Worm (Caenorhabditis elegans) whole organism, L3 larva: ENCODE measurements around the gene F16G10.2.

Source experiments
- aly-2 ChIP-seq: fragments of 150-350 bp; optimal IDR thresholded peaks from 2 replicates; lab custom pipeline; 2014; ENCODE audit warnings: missing biosample characterization, missing genetic modification characterization
- ama-1 ChIP-seq: fragments of 150-350 bp; optimal IDR thresholded peaks from 2 replicates; lab custom pipeline; 2018
- ceh-16 ChIP-seq: sonication (generic microtip); optimal IDR thresholded peaks from 2 replicates; lab custom pipeline; 2017; ENCODE audit warnings: missing biosample characterization, missing genetic modification characterization
- ceh-82 ChIP-seq: fragments of 150-350 bp; optimal IDR thresholded peaks from 2 replicates; lab custom pipeline; 2014; ENCODE audit warnings: missing biosample characterization, missing genetic modification characterization
- daf-12 ChIP-seq: fragments of 150-350 bp; optimal IDR thresholded peaks from 2 replicates; lab custom pipeline; 2014; ENCODE audit warnings: missing biosample characterization, missing genetic modification reagents, missing genetic modification characterization
- egl-27 ChIP-seq: sonication (generic microtip); optimal IDR thresholded peaks from 4 replicates; lab custom pipeline; 2017; ENCODE audit warnings: missing biosample characterization, missing genetic modification reagents, missing genetic modification characterization
- elt-2 ChIP-seq: sonication (generic microtip); optimal IDR thresholded peaks from 2 replicates; lab custom pipeline; 2016; ENCODE audit warnings: missing genetic modification reagents, mild to moderate bottlenecking, missing genetic modification characterization, missing compliant biosample characterization
- elt-3 ChIP-seq, 3 experiments: fragments of 150-350 bp in 1 of 3; sonication (generic microtip) in 2 of 3; optimal IDR thresholded peaks; 2 replicates in 2 of 3; 4 replicates in 1 of 3; lab custom pipeline; 2014 to 2017; ENCODE audit warnings: missing biosample characterization in 3 of 3, missing genetic modification characterization in 3 of 3
- eor-1 ChIP-seq, 2 experiments: fragments of 150-350 bp; optimal IDR thresholded peaks; 2 replicates each; lab custom pipeline; 2014 to 2018; ENCODE audit warnings: missing biosample characterization in 2 of 2, missing genetic modification characterization in 2 of 2
- fkh-10 ChIP-seq: sonication (generic microtip); optimal IDR thresholded peaks from 2 replicates; lab custom pipeline; 2017; ENCODE audit warnings: missing biosample characterization, missing genetic modification reagents, missing genetic modification characterization
- fkh-2 ChIP-seq: fragments of 150-350 bp; optimal IDR thresholded peaks from 2 replicates; lab custom pipeline; 2014; ENCODE audit warnings: missing biosample characterization, missing genetic modification reagents, missing genetic modification characterization
- fos-1 ChIP-seq: fragments of 150-350 bp; optimal IDR thresholded peaks from 2 replicates; lab custom pipeline; 2014; ENCODE audit warnings: missing biosample characterization, missing genetic modification characterization
- hmg-11 ChIP-seq: sonication (generic microtip); optimal IDR thresholded peaks from 2 replicates; lab custom pipeline; 2016; ENCODE audit warnings: missing genetic modification characterization, missing compliant biosample characterization
- jun-1 ChIP-seq: fragments of 150-350 bp; optimal IDR thresholded peaks from 2 replicates; lab custom pipeline; 2014; ENCODE audit warnings: missing biosample characterization, missing genetic modification reagents, missing genetic modification characterization
- lin-39 ChIP-seq: fragments of 150-350 bp; optimal IDR thresholded peaks from 2 replicates; lab custom pipeline; 2018; ENCODE audit warnings: missing biosample characterization, missing genetic modification reagents, missing genetic modification characterization
- mdl-1 ChIP-seq: fragments of 150-350 bp; optimal IDR thresholded peaks from 2 replicates; lab custom pipeline; 2014; ENCODE audit warnings: missing biosample characterization, missing genetic modification characterization
- mml-1 ChIP-seq: fragments of 150-350 bp; sonication (generic microtip); optimal IDR thresholded peaks from 3 replicates; lab custom pipeline; 2014; ENCODE audit warnings: missing biosample characterization, missing genetic modification characterization
- nfya-1 ChIP-seq: sonication (generic microtip); optimal IDR thresholded peaks from 2 replicates; lab custom pipeline; 2017; ENCODE audit warnings: missing genetic modification characterization, mild to moderate bottlenecking, missing compliant biosample characterization, antibody characterized with exemption, moderate library complexity; ENCODE audit not compliant: insufficient read depth
- nhr-11 ChIP-seq: fragments of 150-350 bp; optimal IDR thresholded peaks from 2 replicates; lab custom pipeline; 2014; ENCODE audit warnings: missing biosample characterization, missing genetic modification characterization
- nhr-23 ChIP-seq: fragments of 150-350 bp; optimal IDR thresholded peaks from 2 replicates; lab custom pipeline; 2014; ENCODE audit warnings: missing biosample characterization, missing genetic modification reagents, missing genetic modification characterization
- nhr-237 ChIP-seq: fragments of 150-350 bp; optimal IDR thresholded peaks from 2 replicates; lab custom pipeline; 2014; ENCODE audit warnings: missing biosample characterization, missing genetic modification characterization
- nhr-25 ChIP-seq: sonication (generic microtip); optimal IDR thresholded peaks from 2 replicates; lab custom pipeline; 2017; ENCODE audit warnings: missing biosample characterization, missing genetic modification characterization
- nhr-43 ChIP-seq: sonication (generic microtip); optimal IDR thresholded peaks from 2 replicates; lab custom pipeline; 2016; ENCODE audit warnings: mild to moderate bottlenecking, missing genetic modification characterization, missing compliant biosample characterization; ENCODE audit not compliant: poor library complexity, severe bottlenecking
- nhr-76 ChIP-seq: fragments of 150-350 bp; sonication (generic microtip); optimal IDR thresholded peaks from 5 replicates; lab custom pipeline; 2014; ENCODE audit warnings: missing biosample characterization, missing genetic modification characterization
- nhr-77 ChIP-seq: fragments of 150-350 bp; optimal IDR thresholded peaks from 2 replicates; lab custom pipeline; 2014; ENCODE audit warnings: missing biosample characterization, missing genetic modification characterization
- pha-4 ChIP-seq: fragments of 150-350 bp; optimal IDR thresholded peaks from 2 replicates; lab custom pipeline; 2014; ENCODE audit warnings: missing biosample characterization, missing genetic modification reagents, missing genetic modification characterization
- pqm-1 ChIP-seq: fragments of 150-350 bp; optimal IDR thresholded peaks from 2 replicates; lab custom pipeline; 2017; ENCODE audit warnings: missing biosample characterization, missing genetic modification characterization, inconsistent platforms
- sea-2 ChIP-seq: fragments of 150-350 bp; sonication (generic microtip); optimal IDR thresholded peaks from 4 replicates; lab custom pipeline; 2014; ENCODE audit warnings: missing biosample characterization, missing genetic modification reagents, missing genetic modification characterization
- snpc-4 ChIP-seq: fragments of 150-350 bp; optimal IDR thresholded peaks from 2 replicates; lab custom pipeline; 2014; ENCODE audit warnings: missing biosample characterization, missing genetic modification characterization
- tbx-2 ChIP-seq: sonication (generic microtip); optimal IDR thresholded peaks from 2 replicates; lab custom pipeline; 2016; ENCODE audit warnings: mild to moderate bottlenecking, missing genetic modification characterization, missing compliant biosample characterization
- unc-39 ChIP-seq: sonication (generic microtip); optimal IDR thresholded peaks from 4 replicates; lab custom pipeline; 2017; ENCODE audit warnings: missing biosample characterization, missing genetic modification characterization
- unc-62 ChIP-seq: fragments of 150-350 bp; sonication (generic microtip); optimal IDR thresholded peaks from 4 replicates; lab custom pipeline; 2014; ENCODE audit warnings: missing biosample characterization, missing genetic modification reagents, missing genetic modification characterization
- zag-1 ChIP-seq: fragments of 150-350 bp; optimal IDR thresholded peaks from 2 replicates; lab custom pipeline; 2014; ENCODE audit warnings: missing biosample characterization, missing genetic modification characterization
- ztf-11 ChIP-seq: fragments of 150-350 bp; optimal IDR thresholded peaks from 2 replicates; lab custom pipeline; 2014; ENCODE audit warnings: missing biosample characterization, missing genetic modification characterization
- ztf-4 ChIP-seq: fragments of 150-350 bp; optimal IDR thresholded peaks from 2 replicates; lab custom pipeline; 2014; ENCODE audit warnings: missing biosample characterization, missing genetic modification characterization

The F16G10.2 gene

DNA sequence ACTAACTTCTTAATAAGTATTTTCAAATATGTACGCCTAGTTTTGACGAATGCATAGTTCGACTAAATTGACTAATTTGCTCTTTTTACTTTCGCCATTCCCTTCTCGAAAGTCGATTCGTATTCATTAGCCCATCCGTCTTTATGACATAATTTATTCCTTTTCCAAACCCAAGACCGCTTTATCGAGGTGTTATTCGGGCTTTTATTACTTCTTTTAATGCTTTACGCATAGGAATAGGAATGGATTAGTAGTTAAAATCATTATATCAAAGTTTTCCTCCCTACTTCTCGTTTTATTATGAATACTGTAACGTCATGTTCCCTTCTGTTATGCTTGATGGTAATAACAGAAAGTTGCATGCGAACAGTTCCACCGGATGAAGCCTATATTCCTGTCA lies at the start of gene F16G10.2:
TSS of gene F16G10.2 (plus strand) at position 301 of the 400 bp plus-strand sequence.
- TF ChIP-seq eor-1 (tag; optimal IDR thresholded peaks at IDR 0.05; lab: Kevin White, UChicago), result no peak
- TF ChIP-seq hmg-11, result no peak
- no peak for TF ChIP-seq ceh-16 (tag; lab: Kevin White, UChicago)

DNA sequence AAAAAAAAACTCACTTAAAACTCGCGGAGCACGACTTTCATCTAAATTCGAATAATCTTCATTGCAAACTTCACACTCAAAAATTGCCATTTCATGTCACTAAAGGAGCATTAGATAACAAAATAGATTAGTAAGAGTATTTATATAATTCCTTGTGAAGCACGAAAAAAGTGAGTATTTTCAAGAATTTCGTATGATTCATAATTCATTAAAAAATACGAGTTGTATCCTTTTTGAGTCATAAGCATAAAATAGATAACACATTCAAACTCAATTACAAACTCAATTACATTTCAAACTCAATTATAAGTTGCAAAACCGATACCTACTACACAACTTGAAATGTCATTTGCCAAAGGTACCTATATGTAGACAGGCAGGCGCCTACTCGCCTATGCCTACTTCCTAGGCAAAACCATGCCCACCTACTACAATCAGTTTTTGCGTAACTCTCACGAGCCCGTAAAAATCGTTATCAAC lies 46.1 kb upstream of the F16G10.2 start, which contains the start of the genes ZK1240.8 and ZK1240.1:
TSS of gene ZK1240.8 (minus strand) at position 101 of the 480 bp plus-strand sequence.
TSS of gene ZK1240.1 (plus strand) at position 430 of the 480 bp plus-strand sequence.
- TF ChIP-seq snpc-4 (tag; lab: Kevin White, UChicago) (no peak), jun-1 (tag; lab: Kevin White, UChicago) (no peak), ceh-82 (tag; lab: Kevin White, UChicago) (no peak), ztf-11 (no peak), nhr-25 (tag; lab: Kevin White, UChicago) (no peak), nhr-23 (no peak), egl-27 (tag; lab: Kevin White, UChicago) (no peak), ceh-16 (tag; lab: Kevin White, UChicago) (no peak), pqm-1 (tag; lab: Kevin White, UChicago) (no peak), ama-1 (lab: Kevin White, UChicago) (no peak), lin-39 (no peak), sea-2 (no peak), nhr-77 (tag; lab: Kevin White, UChicago) (no peak), nfya-1 (tag; lab: Kevin White, UChicago) (no peak), aly-2 (tag; lab: Kevin White, UChicago) (no peak), nhr-76 (tag; lab: Kevin White, UChicago) (no peak), ztf-4 (no peak), pha-4 (tag; lab: Kevin White, UChicago) (no peak), elt-3 (tag; optimal IDR thresholded peaks at IDR 0.05; lab: Kevin White, UChicago) (no peak)

DNA sequence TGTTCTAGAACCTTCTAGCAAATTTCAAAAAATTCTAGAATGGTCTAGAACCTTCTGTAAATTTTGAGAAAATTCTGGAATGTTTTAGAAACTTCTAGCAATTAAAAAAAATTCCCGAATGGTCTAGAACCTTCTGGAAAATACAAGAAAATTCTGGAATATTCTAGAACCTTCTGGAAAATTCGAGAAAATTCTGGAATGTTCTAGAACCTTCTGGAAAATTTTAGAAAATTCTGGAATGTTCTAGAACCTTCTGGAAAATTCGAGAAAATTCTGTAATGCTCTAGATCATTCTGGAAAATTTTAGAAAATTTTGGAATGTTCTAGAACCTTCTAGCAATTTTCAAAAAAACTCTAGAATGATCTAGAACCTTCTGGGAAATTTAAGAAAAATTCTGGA lies 44.6 kb upstream of the F16G10.2 start:
- TF ChIP-seq mdl-1 (tag; lab: Kevin White, UChicago), result no peak
- TF ChIP-seq elt-2, result no peak
- TF ChIP-seq mml-1, result no peak
- TF ChIP-seq unc-39 (tag; lab: Kevin White, UChicago), result no peak
- no peak for TF ChIP-seq fos-1 (tag; lab: Kevin White, UChicago)
- no peak for TF ChIP-seq tbx-2
- TF ChIP-seq fkh-2 (tag; lab: Kevin White, UChicago), result no peak
- TF ChIP-seq jun-1 (tag; lab: Kevin White, UChicago), result no peak
- TF ChIP-seq ama-1 (lab: Kevin White, UChicago), result no peak
- TF ChIP-seq zag-1 (tag; lab: Kevin White, UChicago), result no peak
- no peak for TF ChIP-seq ztf-11
- no peak for TF ChIP-seq nhr-11 (tag; lab: Kevin White, UChicago)
- no peak for TF ChIP-seq ceh-16 (tag; lab: Kevin White, UChicago)
- no peak for TF ChIP-seq daf-12 (tag; lab: Kevin White, UChicago)
- no peak for TF ChIP-seq elt-3 (tag; optimal IDR thresholded peaks at IDR 0.05; lab: Kevin White, UChicago)
- TF ChIP-seq sea-2, result no peak
- no peak for TF ChIP-seq fkh-10
- TF ChIP-seq nhr-237 (tag; lab: Kevin White, UChicago), result no peak
- no peak for TF ChIP-seq ceh-82 (tag; lab: Kevin White, UChicago)
- TF ChIP-seq ztf-4, result no peak
- TF ChIP-seq, all 47 proteins: peak for 0

DNA sequence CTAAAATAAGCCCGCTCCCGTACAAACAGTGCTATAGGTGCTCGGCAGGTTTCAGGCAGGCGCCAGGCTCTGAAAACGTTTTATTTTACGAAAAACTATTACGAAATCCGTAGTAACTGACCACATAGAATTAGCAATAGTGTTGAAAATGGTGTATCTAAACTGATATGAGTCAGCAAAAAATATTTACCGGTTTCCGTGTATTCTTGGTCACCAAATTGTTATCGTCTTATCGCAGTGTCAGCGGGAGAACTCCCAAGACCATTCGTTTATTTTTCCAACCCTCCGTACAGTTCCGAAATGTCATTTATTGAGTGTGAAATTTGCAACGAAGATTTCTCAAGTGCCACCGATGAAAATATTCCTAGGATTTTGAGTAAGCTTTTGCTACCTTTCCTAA lies 42.9 kb upstream of the F16G10.2 start, which contains the start of gene F43C11.8:
TSS of gene F43C11.8 (plus strand) at position 301 of the 400 bp plus-strand sequence.
- TF ChIP-seq pqm-1 (tag; lab: Kevin White, UChicago) (no peak), nhr-43 (tag; lab: Kevin White, UChicago) (no peak), ceh-82 (tag; lab: Kevin White, UChicago) (no peak), mml-1 (no peak), nfya-1 (tag; lab: Kevin White, UChicago) (no peak), nhr-23 (no peak), unc-62 (GFP tag; lab: Kevin White, UChicago) (no peak), nhr-11 (tag; lab: Kevin White, UChicago) (no peak), zag-1 (tag; lab: Kevin White, UChicago) (no peak), tbx-2 (no peak)
